Worm (Caenorhabditis elegans): ENCODE measurements around the gene M02B1.4.

The M02B1.4 gene

DNA sequence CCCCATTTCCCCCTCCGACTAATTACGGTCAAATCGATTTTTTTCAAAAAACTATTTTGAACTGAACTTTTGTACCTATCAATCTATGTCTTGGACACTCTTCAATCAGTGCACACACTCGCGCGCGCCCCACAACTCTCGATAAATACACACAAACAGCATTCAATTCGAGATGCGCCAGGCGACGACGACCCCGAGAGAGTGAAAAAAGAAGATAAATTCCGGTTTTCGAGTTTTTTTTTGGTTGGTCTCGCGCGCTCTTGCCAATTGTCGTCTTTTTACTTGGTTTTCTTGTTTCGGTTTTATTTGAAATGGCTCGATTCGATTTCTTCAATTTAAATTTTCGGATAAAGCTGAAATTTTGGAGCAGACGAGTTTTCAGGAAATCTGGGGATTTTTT, 15.2 kb upstream of the M02B1.4 start (continued):
- no peak for TF ChIP-seq alr-1 (tag; optimal IDR thresholded peaks at IDR 0.05)
- peak; percentile 32 for TF ChIP-seq sma-9 (GFP tag; optimal IDR thresholded peaks at IDR 0.05)
- TF ChIP-seq sma-9 (tag; optimal IDR thresholded peaks at IDR 0.05), result no peak
- TF ChIP-seq lsy-2 (tag; optimal IDR thresholded peaks at IDR 0.05), result no peak
- no peak for TF ChIP-seq nhr-21 (tag; optimal IDR thresholded peaks at IDR 0.05)
- no peak for TF ChIP-seq C34F6.9 (tag; optimal IDR thresholded peaks at IDR 0.05)
- peak; percentile 17 for TF ChIP-seq nhr-25 (tag; optimal IDR thresholded peaks at IDR 0.05)
- no peak for TF ChIP-seq mdl-1 (tag; optimal IDR thresholded peaks at IDR 0.05)

DNA sequence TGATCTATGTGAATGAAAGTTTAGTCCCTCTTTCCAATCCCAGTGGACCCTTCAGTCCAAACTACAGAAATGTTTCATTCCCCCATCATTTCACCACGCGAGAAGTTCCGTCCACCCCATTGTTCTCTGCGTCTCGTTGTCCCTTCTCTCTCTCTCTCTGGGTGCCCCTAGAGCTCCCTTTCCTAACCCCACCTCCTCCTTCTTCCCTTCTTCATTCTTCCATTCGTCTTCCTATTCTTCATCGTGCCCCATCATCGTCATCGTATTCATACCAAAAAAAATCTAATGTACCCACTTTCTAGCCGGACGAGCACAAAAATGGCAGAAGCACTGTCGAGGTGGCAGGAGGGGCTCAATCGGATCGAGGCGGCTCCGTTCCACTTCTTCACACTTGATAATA, 11.1 kb upstream of the M02B1.4 start, which contains the start of gene M02B1.3:
Gene M02B1.3, plus strand, starts transcription at position 301 of the 400 bp plus-strand sequence.
- TF ChIP-seq snpc-4 (tag; optimal IDR thresholded peaks at IDR 0.05) (no peak), lin-11 (tag; optimal IDR thresholded peaks at IDR 0.05) (no peak), skn-1 (tag; optimal IDR thresholded peaks at IDR 0.05) (no peak), nhr-12 (tag; optimal IDR thresholded peaks at IDR 0.05) (no peak), F13H6.1 (tag; optimal IDR thresholded peaks at IDR 0.05) (no peak), gmeb-1 (tag; optimal IDR thresholded peaks at IDR 0.05) (no peak), ztf-1 (GFP tag; conservative IDR thresholded peaks at IDR 0.05) (no peak), sma-3 (GFP tag; optimal IDR thresholded peaks at IDR 0.05) (no peak), ceh-16 (tag; optimal IDR thresholded peaks at IDR 0.05) (no peak)

DNA sequence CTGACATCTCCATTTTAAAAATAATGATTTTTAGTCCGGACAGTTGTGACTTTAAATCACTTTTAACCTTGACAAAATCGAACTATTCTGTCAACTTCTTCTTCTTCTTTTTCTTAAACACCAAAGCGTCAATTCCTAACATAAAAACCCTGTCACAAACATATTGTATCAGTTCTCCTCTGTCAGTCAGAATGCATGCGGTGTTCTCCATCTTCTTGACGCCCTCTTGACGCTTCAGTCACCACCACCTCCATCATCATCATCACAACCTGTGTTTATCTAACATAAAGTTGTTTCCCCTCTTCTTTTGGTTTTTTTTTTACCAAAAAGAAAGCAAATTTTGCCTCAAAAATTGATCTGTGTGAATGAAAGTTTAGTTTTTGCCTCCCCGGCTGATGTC, 10.3 kb upstream of the M02B1.4 start:
- no peak for TF ChIP-seq nhr-10 (tag; optimal IDR thresholded peaks at IDR 0.05)
- TF ChIP-seq elt-3 (tag; optimal IDR thresholded peaks at IDR 0.05), result no peak
- TF ChIP-seq ztf-11 (tag; optimal IDR thresholded peaks at IDR 0.05), result no peak

DNA sequence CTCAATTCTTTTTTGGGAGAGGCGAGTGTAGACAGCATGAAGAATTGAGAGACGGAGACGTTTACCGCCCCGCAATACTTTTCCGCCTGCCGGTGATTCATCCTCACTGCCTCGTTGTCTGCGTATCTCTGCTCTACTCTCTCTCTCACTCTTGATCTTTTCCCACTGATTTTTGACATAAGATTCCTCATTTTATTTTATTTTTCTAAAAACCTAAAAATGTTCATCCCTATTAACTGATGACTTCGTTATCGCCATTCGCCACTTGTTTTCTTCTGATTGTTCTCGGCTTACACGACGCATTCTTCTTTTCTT, 9.3 kb upstream of the M02B1.4 start:
- TF ChIP-seq unc-55 (GFP tag; optimal IDR thresholded peaks at IDR 0.05) (peak; percentile 26), elt-1 (tag; optimal IDR thresholded peaks at IDR 0.05) (no peak), lsy-2 (tag; optimal IDR thresholded peaks at IDR 0.05) (peak in 1 of 2 experiments; percentile 29), ztf-1 (GFP tag; conservative IDR thresholded peaks at IDR 0.05) (no peak), Y55F3AM.14 (GFP tag; optimal IDR thresholded peaks at IDR 0.05) (no peak), unc-62 (GFP tag; optimal IDR thresholded peaks at IDR 0.05) (no peak), lin-11 (tag; optimal IDR thresholded peaks at IDR 0.05) (no peak), sma-9 (GFP tag; optimal IDR thresholded peaks at IDR 0.05) (peak; percentile 34), sma-9 (tag; optimal IDR thresholded peaks at IDR 0.05) (no peak), nhr-21 (tag; optimal IDR thresholded peaks at IDR 0.05) (no peak), fos-1 (tag; optimal IDR thresholded peaks at IDR 0.05) (peak; percentile 81), nhr-129 (tag; optimal IDR thresholded peaks at IDR 0.05) (peak; percentile 8)

DNA sequence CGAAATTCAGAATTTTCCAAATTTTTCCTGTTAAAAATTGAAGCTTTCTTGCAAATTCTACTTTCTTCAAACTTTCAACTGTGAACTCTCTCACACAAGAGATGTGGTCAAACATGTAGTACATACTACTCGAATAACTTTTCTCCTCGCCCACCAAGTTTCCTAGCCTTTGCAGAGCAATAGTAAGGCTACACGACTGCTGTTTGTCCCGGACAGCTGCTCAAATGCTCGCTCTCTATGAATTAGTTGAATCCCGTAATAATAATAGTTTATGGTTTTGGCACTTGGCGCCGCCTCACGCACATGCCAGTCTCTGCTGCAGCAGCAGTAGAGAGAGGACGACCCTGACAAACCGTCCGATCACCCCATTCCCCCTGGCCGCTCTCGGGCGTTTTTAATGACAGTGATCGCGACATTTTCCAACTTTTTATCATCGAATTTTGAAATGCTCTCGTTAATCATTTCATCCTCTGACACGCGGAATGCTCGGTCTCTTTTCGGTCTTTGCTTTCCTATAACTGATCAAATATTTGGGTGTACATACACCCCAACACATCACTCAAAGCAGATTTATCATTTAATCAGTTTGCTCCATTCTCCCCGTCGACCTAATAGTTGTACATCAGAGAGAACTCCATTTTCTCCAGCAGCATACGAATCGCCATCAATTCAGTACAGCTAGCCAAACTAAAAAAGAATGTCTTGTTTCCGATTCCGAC, 8.7 kb upstream of the M02B1.4 start:
- TF ChIP-seq F13H6.1 (tag; optimal IDR thresholded peaks at IDR 0.05) (peak; percentile 21), crh-2 (tag; optimal IDR thresholded peaks at IDR 0.05) (no peak), ama-1 (optimal IDR thresholded peaks at IDR 0.05) (no peak), nhr-237 (tag; optimal IDR thresholded peaks at IDR 0.05) (no peak), sma-9 (GFP tag; optimal IDR thresholded peaks at IDR 0.05) (peak; percentile 15), sma-9 (tag; optimal IDR thresholded peaks at IDR 0.05) (no peak), fos-1 (tag; optimal IDR thresholded peaks at IDR 0.05) (peak; percentile 46), unc-62 (GFP tag; optimal IDR thresholded peaks at IDR 0.05) (no peak)

DNA sequence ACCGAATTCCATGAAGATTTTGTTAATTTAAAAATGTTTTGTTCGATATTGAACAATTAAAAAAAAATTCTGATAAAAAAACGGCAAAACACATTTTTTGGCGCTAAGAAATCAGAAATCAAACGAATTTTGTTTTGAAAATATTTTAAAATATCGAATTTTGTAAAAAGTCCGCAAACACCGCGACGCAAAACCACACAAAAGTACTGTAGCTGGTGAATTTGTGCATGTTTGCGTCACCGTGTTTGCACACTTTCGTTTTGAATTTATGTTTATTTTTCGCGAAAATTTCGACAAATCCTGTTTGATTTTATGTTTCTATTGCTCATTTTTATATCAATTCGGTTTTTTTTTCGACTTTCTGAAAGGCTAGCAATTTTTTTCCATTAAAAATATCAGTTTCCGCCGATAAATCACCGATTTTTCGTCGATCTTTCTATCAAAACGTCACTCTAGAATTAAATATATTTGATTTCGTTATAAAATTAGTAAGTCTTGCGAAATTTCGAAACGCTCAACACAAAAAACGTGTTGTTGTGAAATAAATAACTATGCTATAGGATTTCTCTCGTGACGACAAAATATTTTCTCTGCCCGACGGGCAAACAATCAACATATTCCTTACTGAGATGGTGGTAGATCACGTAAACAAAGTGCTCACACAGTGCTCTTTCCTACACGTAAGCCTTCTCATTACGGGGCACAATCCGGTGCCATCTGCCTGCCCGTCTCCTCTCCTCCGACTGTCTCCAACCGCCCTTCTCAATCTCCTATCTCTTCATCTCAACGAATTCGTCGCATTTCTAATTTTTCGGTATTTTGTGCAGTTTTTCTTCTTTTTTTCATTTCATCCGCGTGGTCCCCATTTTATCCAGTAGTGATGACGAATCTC, 6.7 kb upstream of the M02B1.4 start:
- TF ChIP-seq aly-2 (tag; optimal IDR thresholded peaks at IDR 0.05), result no peak
- no peak for TF ChIP-seq nhr-77 (tag; optimal IDR thresholded peaks at IDR 0.05)
- no peak for TF ChIP-seq crh-2 (tag; optimal IDR thresholded peaks at IDR 0.05)
- no peak for TF ChIP-seq dmd-4 (tag; optimal IDR thresholded peaks at IDR 0.05)
- no peak for TF ChIP-seq mbf-1 (tag; optimal IDR thresholded peaks at IDR 0.05)
- TF ChIP-seq zag-1 (tag; optimal IDR thresholded peaks at IDR 0.05), result no peak
- no peak for TF ChIP-seq blmp-1 (tag; optimal IDR thresholded peaks at IDR 0.05; ENCODE audit: insufficient read depth)
- TF ChIP-seq C34F6.9 (tag; optimal IDR thresholded peaks at IDR 0.05), result peak; percentile 27
- TF ChIP-seq mab-5 (tag; optimal IDR thresholded peaks at IDR 0.05), result no peak
- TF ChIP-seq elt-1 (tag; optimal IDR thresholded peaks at IDR 0.05), result no peak
- peak; percentile 11 for TF ChIP-seq unc-55 (GFP tag; optimal IDR thresholded peaks at IDR 0.05)
- no peak for TF ChIP-seq ZK546.5 (tag; optimal IDR thresholded peaks at IDR 0.05)
- no peak for TF ChIP-seq fos-1 (tag; optimal IDR thresholded peaks at IDR 0.05)
- TF ChIP-seq F13H6.1 (tag; optimal IDR thresholded peaks at IDR 0.05), result no peak
- TF ChIP-seq nhr-23 (tag; optimal IDR thresholded peaks at IDR 0.05), result no peak
- TF ChIP-seq skn-1 (tag; optimal IDR thresholded peaks at IDR 0.05), result no peak
- TF ChIP-seq nhr-237 (tag; optimal IDR thresholded peaks at IDR 0.05), result no peak
- TF ChIP-seq peb-1 (tag; optimal IDR thresholded peaks at IDR 0.05), result no peak
- no peak for TF ChIP-seq unc-62 (GFP tag; optimal IDR thresholded peaks at IDR 0.05)
- TF ChIP-seq unc-39 (tag; optimal IDR thresholded peaks at IDR 0.05), result no peak
- TF ChIP-seq ztf-11 (tag; optimal IDR thresholded peaks at IDR 0.05), result no peak
- TF ChIP-seq R02D3.7 (tag; optimal IDR thresholded peaks at IDR 0.05), result no peak

Data from whole organism, L2 larva.